Worm (Caenorhabditis elegans): ENCODE measurements around the gene K07F5.22.

The K07F5.22 gene

DNA sequence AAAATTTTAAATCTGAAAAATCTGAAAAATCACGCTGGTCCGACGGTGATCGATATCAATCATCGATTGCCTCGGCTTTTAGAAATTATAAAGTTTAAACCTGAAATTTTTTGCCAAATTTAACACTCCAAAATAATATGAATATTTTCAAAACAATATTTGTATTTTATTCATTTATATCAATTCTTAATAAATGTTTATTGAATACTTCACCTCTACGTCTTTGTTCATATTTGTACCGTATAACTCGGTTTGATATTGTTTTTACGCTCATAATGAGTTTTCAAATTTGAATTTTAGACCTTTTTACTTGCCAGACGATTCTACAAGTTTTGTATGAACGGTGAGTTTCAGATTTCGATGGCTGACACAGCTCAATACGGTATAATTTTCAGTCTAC lies at the start of gene K07F5.22, which contains the start of gene K07F5.15:
Gene K07F5.22, plus strand, starts transcription at position 301 of the 400 bp plus-strand sequence.
Gene K07F5.15, plus strand, starts transcription at position 301 of the 400 bp plus-strand sequence.
- no peak for TF ChIP-seq ttx-3 (tag; optimal IDR thresholded peaks at IDR 0.05)
- no peak for TF ChIP-seq lin-11 (tag; optimal IDR thresholded peaks at IDR 0.05)
- no peak for TF ChIP-seq unc-3 (GFP tag; conservative IDR thresholded peaks at IDR 0.05)
- TF ChIP-seq unc-3 (tag; optimal IDR thresholded peaks at IDR 0.05) = no peak
- TF ChIP-seq fax-1 (tag; optimal IDR thresholded peaks at IDR 0.05) = no peak
- TF ChIP-seq Y22D7AL.16 (tag; optimal IDR thresholded peaks at IDR 0.05) = no peak

DNA sequence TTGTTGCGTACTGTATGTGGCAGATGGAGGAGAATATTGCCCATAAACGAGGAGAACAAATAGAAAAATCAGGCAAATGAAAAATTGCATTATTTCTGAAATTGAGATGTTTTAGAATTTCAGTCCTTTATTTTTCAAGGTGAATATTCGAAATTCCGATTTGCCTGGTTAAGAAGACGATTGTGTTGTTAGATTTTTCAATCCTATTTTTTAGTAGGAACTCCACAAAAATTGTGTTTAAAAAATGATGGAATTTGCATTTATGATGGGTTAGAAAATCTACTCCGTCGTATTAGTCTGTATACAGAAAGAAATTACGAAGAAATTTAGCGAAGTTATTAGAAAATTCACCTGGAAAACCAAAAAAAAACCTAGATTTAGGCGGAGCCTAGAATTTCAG lies 49.4 kb upstream of the K07F5.22 start, which contains the start of gene egl-20:
Gene egl-20, minus strand, starts transcription at position 101 of the 400 bp plus-strand sequence.
- TF ChIP-seq fkh-6 (tag; optimal IDR thresholded peaks at IDR 0.05) (no peak), pqm-1 (tag; optimal IDR thresholded peaks at IDR 0.05) (no peak), madf-2 (tag; optimal IDR thresholded peaks at IDR 0.05) (no peak), hlh-30 (tag; optimal IDR thresholded peaks at IDR 0.05; ENCODE audit: insufficient read depth) (no peak), hlh-15 (tag; optimal IDR thresholded peaks at IDR 0.05) (no peak), ttx-3 (tag; optimal IDR thresholded peaks at IDR 0.05) (no peak), zip-5 (tag; optimal IDR thresholded peaks at IDR 0.05) (no peak), mec-3 (tag; optimal IDR thresholded peaks at IDR 0.05; ENCODE audit: borderline replicate concordance) (no peak), ceh-6 (GFP tag; optimal IDR thresholded peaks at IDR 0.05) (no peak), dve-1 (tag; optimal IDR thresholded peaks at IDR 0.05) (no peak), ceh-22 (tag; optimal IDR thresholded peaks at IDR 0.05) (no peak), ref-2 (tag; optimal IDR thresholded peaks at IDR 0.05) (no peak), pha-4 (tag; optimal IDR thresholded peaks at IDR 0.05) (no peak), ceh-30 (tag; optimal IDR thresholded peaks at IDR 0.05) (no peak)

DNA sequence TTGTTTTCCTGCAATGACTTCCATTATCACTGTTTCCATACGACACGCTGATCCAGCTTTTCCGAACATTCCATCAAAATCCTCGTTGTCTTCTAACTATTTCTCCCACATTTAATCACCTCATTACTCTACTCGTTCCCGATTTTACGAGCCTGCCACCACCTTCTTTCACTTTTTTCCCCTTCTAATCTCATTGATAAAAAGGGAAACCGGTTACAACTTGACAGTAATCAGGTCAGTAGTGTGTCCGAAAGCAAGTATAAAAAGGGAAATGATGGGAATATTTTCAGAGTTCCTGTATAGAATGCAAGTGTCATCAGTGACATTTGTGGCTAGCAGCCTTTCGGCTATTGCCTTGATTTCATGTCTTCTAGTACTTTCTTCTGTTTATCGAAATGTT lies 43.3 kb upstream of the K07F5.22 start, which contains the start of gene col-123:
Gene col-123, plus strand, starts transcription at position 301 of the 400 bp plus-strand sequence.
- TF ChIP-seq ceh-19 (GFP tag; optimal IDR thresholded peaks at IDR 0.05) (no peak), ahr-1 (tag; optimal IDR thresholded peaks at IDR 0.05) (no peak), pat-9 (tag; optimal IDR thresholded peaks at IDR 0.05) (no peak), hlh-6 (tag; optimal IDR thresholded peaks at IDR 0.05) (no peak), F13H6.1 (tag; optimal IDR thresholded peaks at IDR 0.05) (no peak)

DNA sequence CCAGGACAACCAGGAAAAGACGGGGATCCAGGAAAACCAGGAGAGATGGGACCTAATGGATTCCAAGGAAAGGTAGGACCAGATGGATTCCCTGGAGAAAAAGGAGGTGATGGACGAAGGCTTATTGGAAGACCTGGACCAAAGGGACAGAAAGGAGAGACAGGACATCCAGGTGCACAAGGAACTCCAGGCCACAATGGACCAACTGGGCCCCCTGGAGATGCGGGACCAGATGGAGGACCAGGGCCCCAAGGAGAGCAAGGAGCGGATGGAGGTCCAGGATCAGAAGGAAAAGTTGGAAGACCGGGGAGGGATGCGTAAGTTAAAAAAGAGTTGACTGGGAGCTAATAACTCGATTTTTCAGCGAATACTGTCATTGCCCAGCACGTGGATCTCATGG lies 42.3 kb upstream of the K07F5.22 start:
- TF ChIP-seq pax-1 (tag; optimal IDR thresholded peaks at IDR 0.05) (no peak), C08G9.2 (tag; optimal IDR thresholded peaks at IDR 0.05) (peak; percentile 9)

DNA sequence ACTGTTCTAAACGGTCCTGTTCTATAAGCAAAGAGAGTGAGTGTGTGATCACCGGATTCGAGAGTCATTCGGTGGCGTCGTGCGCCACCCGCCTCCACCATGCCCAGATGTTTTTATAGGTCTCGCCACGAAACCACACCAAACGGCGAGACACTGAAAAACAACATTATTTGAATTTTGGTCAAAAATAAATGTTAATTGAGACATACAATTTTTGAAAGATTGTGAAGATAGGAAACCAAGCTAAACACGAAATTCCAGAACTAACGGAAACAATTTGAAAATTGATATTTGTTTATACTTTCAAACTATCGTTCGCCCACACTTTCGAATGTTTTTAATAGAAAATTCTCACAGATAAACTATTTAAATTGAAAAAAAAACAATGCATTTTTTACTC lies 40.4 kb upstream of the K07F5.22 start, which contains the start of gene catp-6:
Gene catp-6, minus strand, starts transcription at position 101 of the 400 bp plus-strand sequence.
- no peak for TF ChIP-seq nfya-1 (tag; optimal IDR thresholded peaks at IDR 0.05)
- TF ChIP-seq nhr-232 (tag; optimal IDR thresholded peaks at IDR 0.05) = no peak
- TF ChIP-seq ref-2 (tag; optimal IDR thresholded peaks at IDR 0.05) = no peak
- TF ChIP-seq sox-4 (tag; optimal IDR thresholded peaks at IDR 0.05) = no peak
- TF ChIP-seq ceh-14 (tag; optimal IDR thresholded peaks at IDR 0.05) = no peak
- no peak for TF ChIP-seq hlh-6 (tag; optimal IDR thresholded peaks at IDR 0.05)
- no peak for TF ChIP-seq lim-6 (tag; optimal IDR thresholded peaks at IDR 0.05)
- TF ChIP-seq che-1 (tag; optimal IDR thresholded peaks at IDR 0.05) = no peak
- TF ChIP-seq ceh-45 (GFP tag; IDR thresholded peaks at IDR 0.05) = no peak
- no peak for TF ChIP-seq rnt-1 (tag; optimal IDR thresholded peaks at IDR 0.05)
- TF ChIP-seq unc-3 (GFP tag; conservative IDR thresholded peaks at IDR 0.05) = no peak
- TF ChIP-seq unc-3 (tag; optimal IDR thresholded peaks at IDR 0.05) = no peak
- no peak for TF ChIP-seq pha-2 (tag; optimal IDR thresholded peaks at IDR 0.05)
- no peak for TF ChIP-seq ceh-22 (tag; optimal IDR thresholded peaks at IDR 0.05)
- no peak for TF ChIP-seq pat-9 (tag; optimal IDR thresholded peaks at IDR 0.05)
- TF ChIP-seq lin-11 (tag; optimal IDR thresholded peaks at IDR 0.05) = no peak
- TF ChIP-seq sox-2 (GFP tag; IDR thresholded peaks at IDR 0.05) = no peak

All from whole organism, late embryonic.